Fruit fly (Drosophila melanogaster) whole organism, embryonic: Measurements from ENCODE around the gene CG17637.

Experiments used
- Awh ChIP-seq: fragments of 200-800 bp; sonication (Bioruptor generic); IDR thresholded peaks from 2 replicates; pipeline ENCODE4, ENCODE4 v1.3.6; 2022; ENCODE audit warnings: missing biosample characterization, missing genetic modification characterization
- Bteb2 ChIP-seq: fragments of 200-800 bp; sonication (Bioruptor generic); optimal IDR thresholded peaks from 2 replicates; lab custom pipeline; 2016; ENCODE audit warnings: missing biosample characterization, missing genetic modification characterization
- CG10959 ChIP-seq: fragments of 200-800 bp; sonication (Bioruptor generic); IDR thresholded peaks from 2 replicates; pipeline ENCODE4 v1.3.6; 2022; ENCODE audit warnings: missing biosample characterization, missing genetic modification characterization
- CG11504 ChIP-seq: fragments of 200-800 bp; sonication (Bioruptor generic); optimal IDR thresholded peaks from 3 replicates; lab custom pipeline; 2019; ENCODE audit warnings: missing biosample characterization, mild to moderate bottlenecking, missing genetic modification characterization, moderate library complexity
- CG13624 ChIP-seq: fragments of 200-800 bp; sonication (Bioruptor generic); optimal IDR thresholded peaks from 2 replicates; lab custom pipeline; 2016; ENCODE audit warnings: missing biosample characterization, missing genetic modification characterization
- CG13775 ChIP-seq: fragments of 200-800 bp; sonication (Bioruptor generic); optimal IDR thresholded peaks from 3 replicates; lab custom pipeline; 2017; ENCODE audit warnings: missing biosample characterization, mild to moderate bottlenecking, missing genetic modification characterization
- CG15073 ChIP-seq: fragments of 200-800 bp; sonication (Bioruptor generic); optimal IDR thresholded peaks from 2 replicates; lab custom pipeline; 2016; ENCODE audit warnings: missing biosample characterization, missing genetic modification characterization
- CG16813 ChIP-seq: fragments of 200-800 bp; sonication (Bioruptor generic); IDR thresholded peaks from 3 replicates; pipeline ENCODE4 v1.3.6; 2022; ENCODE audit warnings: missing biosample characterization, missing genetic modification characterization; ENCODE audit not compliant: partially characterized antibody
- CG17912 ChIP-seq: fragments of 200-800 bp; sonication (Bioruptor generic); optimal IDR thresholded peaks from 2 replicates; lab custom pipeline; 2018; ENCODE audit warnings: missing biosample characterization, mild to moderate bottlenecking, missing genetic modification characterization
- CG18262 ChIP-seq: fragments of 200-800 bp; optimal IDR thresholded peaks from 3 replicates; lab custom pipeline; 2019; ENCODE audit warnings: missing biosample characterization, mild to moderate bottlenecking, missing genetic modification characterization, moderate library complexity
- CG32767 ChIP-seq: fragments of 200-800 bp; sonication (Bioruptor generic); IDR thresholded peaks from 2 replicates; pipeline ENCODE4 v1.3.6; 2022; ENCODE audit warnings: missing biosample characterization, missing genetic modification characterization
- CG42726 ChIP-seq: fragments of 200-800 bp; sonication (Bioruptor generic); IDR thresholded peaks from 2 replicates; pipeline ENCODE4 v1.3.6; 2022; ENCODE audit warnings: missing biosample characterization, missing genetic modification characterization; ENCODE audit not compliant: partially characterized antibody
- CG4707 ChIP-seq: fragments of 200-800 bp; sonication (Bioruptor generic); optimal IDR thresholded peaks from 2 replicates; lab custom pipeline; 2018; ENCODE audit warnings: missing biosample characterization, mild to moderate bottlenecking, missing genetic modification characterization, moderate library complexity
- CG4730 ChIP-seq: fragments of 200-800 bp; sonication (Bioruptor generic); IDR thresholded peaks from 2 replicates; pipeline ENCODE4 v1.3.6; 2022; ENCODE audit warnings: missing biosample characterization, missing genetic modification characterization
- CG6654 ChIP-seq: fragments of 200-800 bp; sonication (Bioruptor generic); optimal IDR thresholded peaks from 2 replicates; lab custom pipeline; 2017; ENCODE audit warnings: missing biosample characterization, mild to moderate bottlenecking, missing genetic modification characterization
- CHES-1-like ChIP-seq: fragments of 200-800 bp; sonication (Bioruptor generic); optimal IDR thresholded peaks from 2 replicates; lab custom pipeline; 2016; ENCODE audit warnings: missing biosample characterization, missing genetic modification characterization
- Dll ChIP-seq: fragments of 200-800 bp; sonication (Bioruptor generic); IDR thresholded peaks from 4 replicates; pipeline ENCODE4 v1.3.6; 2022; ENCODE audit warnings: missing biosample characterization, missing genetic modification characterization; ENCODE audit not compliant: partially characterized antibody
- Doc2 ChIP-seq: fragments of 200-800 bp; sonication (Bioruptor generic); IDR thresholded peaks from 2 replicates; pipeline ENCODE4 v1.3.6; 2022; ENCODE audit warnings: missing biosample characterization, missing genetic modification characterization
- Dref ChIP-seq: fragments of 200-800 bp; sonication (Bioruptor generic); IDR thresholded peaks from 2 replicates; pipeline ENCODE4 v1.3.6; 2022; ENCODE audit warnings: missing biosample characterization, missing genetic modification characterization
- Fer2 ChIP-seq: fragments of 200-800 bp; sonication (Bioruptor generic); optimal IDR thresholded peaks from 2 replicates; lab custom pipeline; 2018; ENCODE audit warnings: missing biosample characterization, mild to moderate bottlenecking, missing genetic modification characterization, moderate library complexity
- HLHmδ ChIP-seq: fragments of 200-800 bp; sonication (Bioruptor generic); optimal IDR thresholded peaks from 2 replicates; lab custom pipeline; 2018; ENCODE audit warnings: missing biosample characterization, mild to moderate bottlenecking, missing genetic modification characterization, moderate library complexity
- Hr3 ChIP-seq: fragments of 200-800 bp; sonication (Bioruptor generic); optimal IDR thresholded peaks from 3 replicates; lab custom pipeline; 2016; ENCODE audit warnings: missing biosample characterization, missing genetic modification characterization
- Lhr ChIP-seq: fragments of 200-800 bp; sonication (Bioruptor generic); optimal IDR thresholded peaks from 3 replicates; lab custom pipeline; 2017; ENCODE audit warnings: mild to moderate bottlenecking, missing biosample characterization, missing genetic modification reagents, missing genetic modification characterization
- Max ChIP-seq: fragments of 200-800 bp; sonication (Bioruptor generic); optimal IDR thresholded peaks from 2 replicates; lab custom pipeline; 2016; ENCODE audit warnings: missing biosample characterization, mild to moderate bottlenecking, missing genetic modification characterization
- Meics ChIP-seq: fragments of 200-800 bp; sonication (Bioruptor generic); optimal IDR thresholded peaks from 2 replicates; lab custom pipeline; 2017; ENCODE audit warnings: missing biosample characterization, mild to moderate bottlenecking, missing genetic modification characterization
- NC2α ChIP-seq: fragments of 200-800 bp; sonication (Bioruptor generic); optimal IDR thresholded peaks from 2 replicates; lab custom pipeline; 2016; ENCODE audit warnings: missing biosample characterization, missing genetic modification characterization
- Nf-YB ChIP-seq: fragments of 200-800 bp; sonication (Bioruptor generic); optimal IDR thresholded peaks from 3 replicates; lab custom pipeline; 2019; ENCODE audit warnings: missing biosample characterization, mild to moderate bottlenecking, missing genetic modification characterization, moderate library complexity
- Oli ChIP-seq: fragments of 200-800 bp; sonication (Bioruptor generic); optimal IDR thresholded peaks from 2 replicates; lab custom pipeline; 2018; ENCODE audit warnings: missing biosample characterization, mild to moderate bottlenecking, missing genetic modification characterization, moderate library complexity
- Rx ChIP-seq: fragments of 200-800 bp; sonication (Bioruptor generic); IDR thresholded peaks from 2 replicates; pipeline ENCODE4 v1.3.6; 2022; ENCODE audit warnings: missing biosample characterization, missing genetic modification characterization
- Scr ChIP-seq: fragments of 200-800 bp; sonication (Bioruptor generic); IDR thresholded peaks from 2 replicates; pipeline ENCODE4 v1.3.6; 2022; ENCODE audit warnings: missing biosample characterization, missing genetic modification characterization; ENCODE audit not compliant: partially characterized antibody
- Sox100B ChIP-seq: fragments of 200-800 bp; sonication (Bioruptor generic); optimal IDR thresholded peaks from 3 replicates; lab custom pipeline; 2018; ENCODE audit warnings: missing biosample characterization, mild to moderate bottlenecking, missing genetic modification characterization
- Spps ChIP-seq: fragments of 200-800 bp; sonication (Bioruptor generic); optimal IDR thresholded peaks from 2 replicates; lab custom pipeline; 2018; ENCODE audit warnings: missing biosample characterization, mild to moderate bottlenecking, missing genetic modification characterization
- TFAM ChIP-seq: fragments of 200-800 bp; sonication (Bioruptor generic); optimal IDR thresholded peaks from 2 replicates; lab custom pipeline; 2017; ENCODE audit warnings: missing biosample characterization, missing genetic modification characterization, inconsistent platforms
- bowl ChIP-seq: fragments of 200-800 bp; sonication (Bioruptor generic); IDR thresholded peaks from 2 replicates; pipeline ENCODE4 v1.3.6; 2022; ENCODE audit warnings: missing biosample characterization, missing genetic modification characterization
- dm ChIP-seq: fragments of 200-800 bp; sonication (Bioruptor generic); optimal IDR thresholded peaks from 3 replicates; lab custom pipeline; 2016; ENCODE audit warnings: missing biosample characterization, missing genetic modification characterization
- fru ChIP-seq: fragments of >200 bp; optimal IDR thresholded peaks from 2 replicates; lab custom pipeline; 2017
- fu2 ChIP-seq: fragments of 200-800 bp; sonication (Bioruptor generic); optimal IDR thresholded peaks from 2 replicates; lab custom pipeline; 2016; ENCODE audit warnings: missing biosample characterization, missing genetic modification characterization
- gcm2 ChIP-seq: fragments of 200-800 bp; sonication (Bioruptor generic); optimal IDR thresholded peaks from 2 replicates; lab custom pipeline; 2016; ENCODE audit warnings: missing biosample characterization, missing genetic modification characterization
- gfzf ChIP-seq: fragments of 200-800 bp; sonication (Bioruptor generic); optimal IDR thresholded peaks from 2 replicates; lab custom pipeline; 2016; ENCODE audit warnings: missing biosample characterization, mild to moderate bottlenecking, missing genetic modification characterization, moderate library complexity
- ham ChIP-seq: fragments of 200-800 bp; sonication (Bioruptor generic); IDR thresholded peaks from 2 replicates; pipeline ENCODE4 v1.3.6; 2022; ENCODE audit warnings: missing biosample characterization, missing genetic modification characterization
- hb ChIP-seq: fragments of 200-800 bp; sonication (Bioruptor generic); IDR thresholded peaks from 3 replicates; pipeline ENCODE4 v1.3.6; 2022; ENCODE audit warnings: missing biosample characterization, missing genetic modification characterization; ENCODE audit not compliant: partially characterized antibody
- ken ChIP-seq: fragments of 200-800 bp; sonication (Bioruptor generic); IDR thresholded peaks from 3 replicates; pipeline ENCODE4 v1.3.6; 2022; ENCODE audit warnings: missing biosample characterization, missing genetic modification characterization
- knrl ChIP-seq: fragments of 200-800 bp; sonication (Bioruptor generic); IDR thresholded peaks from 3 replicates; pipeline ENCODE4 v1.3.6; 2022; ENCODE audit warnings: missing biosample characterization, missing genetic modification characterization; ENCODE audit not compliant: partially characterized antibody
- lab ChIP-seq: fragments of 200-800 bp; sonication (Bioruptor generic); optimal IDR thresholded peaks from 3 replicates; lab custom pipeline; 2017; ENCODE audit warnings: missing biosample characterization, missing genetic modification characterization, mild to moderate bottlenecking, moderate library complexity, missing genetic modification reagents
- mld ChIP-seq: fragments of 200-800 bp; sonication (Bioruptor generic); IDR thresholded peaks from 3 replicates; pipeline ENCODE4 v1.3.6; 2022; ENCODE audit warnings: missing biosample characterization, missing genetic modification characterization; ENCODE audit not compliant: partially characterized antibody
- p53 ChIP-seq: fragments of 200-800 bp; sonication (Bioruptor generic); optimal IDR thresholded peaks from 2 replicates; lab custom pipeline; 2016; ENCODE audit warnings: missing biosample characterization, missing genetic modification characterization
- row ChIP-seq: fragments of 200-800 bp; sonication (Bioruptor generic); IDR thresholded peaks from 3 replicates; pipeline ENCODE4 v1.3.6; 2022; ENCODE audit warnings: missing biosample characterization, missing genetic modification characterization
- sens ChIP-seq: fragments of 200-800 bp; sonication (Bioruptor generic); peaks from one replicate; lab custom pipeline; 2016; ENCODE audit warnings: missing biosample characterization, missing genetic modification characterization
- sob ChIP-seq: fragments of 200-800 bp; sonication (Bioruptor generic); IDR thresholded peaks from 2 replicates; pipeline ENCODE4 v1.3.6; 2022; ENCODE audit warnings: missing biosample characterization, missing genetic modification characterization
- tio ChIP-seq: fragments of 200-800 bp; sonication (Bioruptor generic); optimal IDR thresholded peaks from 2 replicates; lab custom pipeline; 2017; ENCODE audit warnings: missing biosample characterization, missing genetic modification characterization, inconsistent platforms
- toy ChIP-seq: fragments of 200-800 bp; sonication (Bioruptor generic); IDR thresholded peaks from 2 replicates; pipeline ENCODE4 v1.3.6; 2022; ENCODE audit warnings: missing biosample characterization, missing genetic modification characterization

CG17637 gene

DNA sequence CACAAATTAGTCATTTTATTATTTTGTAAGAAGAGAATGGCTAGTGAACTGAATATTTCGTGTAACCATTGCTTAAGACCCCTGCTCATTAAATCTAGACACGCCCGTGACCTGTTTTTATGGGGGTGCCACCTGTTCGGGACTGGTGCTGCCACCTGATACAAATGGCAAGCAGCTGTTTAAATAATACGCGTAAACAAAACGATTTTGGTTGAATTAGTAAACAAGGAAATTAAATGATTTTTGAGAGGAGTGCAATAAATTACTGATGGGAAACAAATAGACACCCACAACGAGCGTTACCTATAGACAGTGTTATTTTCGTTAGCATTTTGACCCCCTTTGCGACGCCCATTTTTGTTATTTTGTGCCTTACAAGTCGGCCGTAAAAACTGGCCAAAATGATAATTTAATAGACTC, 29.2 kb upstream of the CG17637 start (continued):
- peak; percentile 38 for TF ChIP-seq Lhr (GFP tag; lab: Kevin White, UChicago)
- TF ChIP-seq sens: peak; percentile 79
- TF ChIP-seq CG13775: peak; percentile 82
- no peak for TF ChIP-seq CG16813 (GFP tag; lab: Robert Waterston, UW)
- TF ChIP-seq fu2 (GFP tag; lab: Kevin White, UChicago): peak; percentile 88
- TF ChIP-seq Awh (GFP tag; lab: Robert Waterston, UW): no peak
- no peak for TF ChIP-seq sob (GFP tag; lab: Robert Waterston, UW)
- TF ChIP-seq CG4730 (GFP tag; lab: Robert Waterston, UW): no peak
- peak; percentile 53 for TF ChIP-seq NC2α (GFP tag; lab: Kevin White, UChicago)
- TF ChIP-seq Scr (GFP tag; lab: Robert Waterston, UW): no peak
- peak; percentile 56 for TF ChIP-seq CG4707 (GFP tag; lab: Kevin White, UChicago)
- TF ChIP-seq toy: no peak
- peak; percentile 77 for TF ChIP-seq Fer2 (tag; lab: Kevin White, UChicago)
- no peak for TF ChIP-seq knrl (GFP tag; lab: Robert Waterston, UW)
- no peak for TF ChIP-seq fru (lab: Kevin White, UChicago)
- peak; percentile 77 for TF ChIP-seq Max (GFP tag; lab: Kevin White, UChicago)
- TF ChIP-seq Bteb2 (GFP tag; lab: Kevin White, UChicago): peak; percentile 84
- TF ChIP-seq tio: peak; percentile 83
- TF ChIP-seq mld: no peak
- no peak for TF ChIP-seq ken (GFP tag; lab: Robert Waterston, UW)
- peak; percentile 75 for TF ChIP-seq Sox100B (GFP tag; lab: Kevin White, UChicago)
- TF ChIP-seq CHES-1-like (GFP tag; lab: Kevin White, UChicago): peak; percentile 92
- peak; percentile 63 for TF ChIP-seq Nf-YB (GFP tag; lab: Kevin White, UChicago)
- TF ChIP-seq Doc2 (GFP tag; lab: Robert Waterston, UW): no peak
- TF ChIP-seq hb (GFP tag; lab: Robert Waterston, UW): no peak
- TF ChIP-seq TFAM: peak; percentile 19
- peak; percentile 90 for TF ChIP-seq Hr3
- no peak for TF ChIP-seq CG32767
- no peak for TF ChIP-seq row (GFP tag; lab: Robert Waterston, UW)
- TF ChIP-seq Spps: peak; percentile 43
- peak; percentile 64 for TF ChIP-seq p53
- TF ChIP-seq ham (GFP tag; lab: Robert Waterston, UW): no peak
- TF ChIP-seq CG17912 (GFP tag; lab: Kevin White, UChicago): peak; percentile 78
- TF ChIP-seq Meics (GFP tag; lab: Kevin White, UChicago): peak; percentile 90
- peak; percentile 34 for TF ChIP-seq CG6654 (GFP tag; lab: Kevin White, UChicago)
- peak; percentile 19 for TF ChIP-seq gfzf (GFP tag; lab: Kevin White, UChicago)
- TF ChIP-seq CG10959 (GFP tag; lab: Robert Waterston, UW): no peak
- TF ChIP-seq bowl: no peak
- no peak for TF ChIP-seq Dll
- peak; percentile 88 for TF ChIP-seq CG11504 (tag; lab: Kevin White, UChicago)
- TF ChIP-seq lab (GFP tag; lab: Kevin White, UChicago): peak; percentile 93
- peak; percentile 45 for TF ChIP-seq HLHmδ (GFP tag; lab: Kevin White, UChicago)
- peak; percentile 66 for TF ChIP-seq Oli (tag; lab: Kevin White, UChicago)
- peak; percentile 73 for TF ChIP-seq dm (GFP tag; lab: Kevin White, UChicago)
- TF ChIP-seq Dref (GFP tag; lab: Robert Waterston, UW): no peak
- TF ChIP-seq CG42726: no peak
- TF ChIP-seq gcm2 (GFP tag; lab: Kevin White, UChicago): peak; percentile 47
- peak; percentile 82 for TF ChIP-seq CG18262 (tag; lab: Kevin White, UChicago)
- peak; percentile 37 for TF ChIP-seq CG15073 (GFP tag; lab: Kevin White, UChicago)
- TF ChIP-seq CG13624 (GFP tag; lab: Kevin White, UChicago): peak; percentile 90
- no peak for TF ChIP-seq Rx (GFP tag; lab: Robert Waterston, UW)
